Fruit fly (Drosophila melanogaster) whole organism, wandering third instar larva: ENCODE results near the gene CG13065.
A peak's percentile ranks its signal among the peaks of the same experiment; 100 is the strongest.

Experiments
- Abd-B ChIP-seq: fragments of >200 bp; optimal IDR thresholded peaks from 2 replicates; lab custom pipeline; 2017; ENCODE audit warnings: missing biosample characterization, missing genetic modification characterization
- CG9705 ChIP-seq: fragments of 200-800 bp; sonication (Bioruptor generic); optimal IDR thresholded peaks from 2 replicates; lab custom pipeline; 2018; ENCODE audit warnings: missing biosample characterization, mild to moderate bottlenecking, missing genetic modification characterization
- CrebA ChIP-seq: fragments of 200-800 bp; sonication (Bioruptor generic); optimal IDR thresholded peaks from 2 replicates; lab custom pipeline; 2016; ENCODE audit warnings: missing biosample characterization, mild to moderate bottlenecking, missing genetic modification characterization, borderline replicate concordance
- Dfd ChIP-seq: fragments of >200 bp; optimal IDR thresholded peaks from 2 replicates; lab custom pipeline; 2017; ENCODE audit warnings: missing biosample characterization, missing genetic modification characterization
- Dif ChIP-seq: fragments of 200-275, 200-300 bp; sonication (Bioruptor generic); optimal IDR thresholded peaks from 2 replicates; lab custom pipeline; 2018; ENCODE audit warnings: missing biosample characterization, missing genetic modification characterization; ENCODE audit not compliant: partially characterized antibody
- GATAd ChIP-seq: sonication (Bioruptor generic); optimal IDR thresholded peaks from 2 replicates; lab custom pipeline; 2016; ENCODE audit warnings: missing biosample characterization, missing genetic modification characterization
- HLH106 ChIP-seq: fragments of 200-800 bp; optimal IDR thresholded peaks from 3 replicates; lab custom pipeline; 2019; ENCODE audit warnings: missing biosample characterization, mild to moderate bottlenecking, missing genetic modification characterization, moderate library complexity
- Hr83 ChIP-seq: fragments of 200-300 bp; sonication (Bioruptor generic); optimal IDR thresholded peaks from 2 replicates; lab custom pipeline; 2016; ENCODE audit warnings: missing biosample characterization, mild to moderate bottlenecking, missing genetic modification characterization, moderate library complexity; ENCODE audit not compliant: poor library complexity, severe bottlenecking
- Mio ChIP-seq: sonication (Bioruptor generic); optimal IDR thresholded peaks from 2 replicates; lab custom pipeline; 2016; ENCODE audit warnings: missing biosample characterization, missing genetic modification characterization
- Myc ChIP-seq: fragments of >200 bp; optimal IDR thresholded peaks from 2 replicates; lab custom pipeline; 2017
- N ChIP-seq: fragments of >200 bp; optimal IDR thresholded peaks from 2 replicates; lab custom pipeline; 2018; ENCODE audit warnings: missing biosample characterization, missing external identifiers, missing genetic modification characterization
- OdsH ChIP-seq: fragments of 200-800 bp; sonication (Bioruptor generic); optimal IDR thresholded peaks from 2 replicates; lab custom pipeline; 2016; ENCODE audit warnings: missing biosample characterization, mild to moderate bottlenecking, missing genetic modification characterization
- Rel ChIP-seq, 2 experiments: fragments of 200-800 bp; sonication (Bioruptor generic) in 1 of 2; optimal IDR thresholded peaks; 2 replicates in 1 of 2; 3 replicates in 1 of 2; lab custom pipeline; 2016 to 2019; ENCODE audit warnings: mild to moderate bottlenecking in 2 of 2, missing biosample characterization in 2 of 2, missing genetic modification characterization in 2 of 2, moderate library complexity in 1 of 2
- Sp1 ChIP-seq: fragments of 200-800 bp; sonication (Bioruptor generic); optimal IDR thresholded peaks from 3 replicates; lab custom pipeline; 2019; ENCODE audit warnings: missing biosample characterization, mild to moderate bottlenecking, missing genetic modification characterization, moderate library complexity
- br ChIP-seq: fragments of 200-800 bp; sonication (Bioruptor generic); optimal IDR thresholded peaks from 2 replicates; lab custom pipeline; 2016; ENCODE audit warnings: missing biosample characterization, missing genetic modification characterization
- brk ChIP-seq: fragments of 200-800 bp; sonication (Bioruptor generic); optimal IDR thresholded peaks from 2 replicates; lab custom pipeline; 2016; ENCODE audit warnings: missing biosample characterization, mild to moderate bottlenecking, missing genetic modification characterization
- dl ChIP-seq, 2 experiments: fragments of 175-275, 200-275 bp in 1 of 2; fragments of 200-275 bp in 1 of 2; sonication (Bioruptor generic); optimal IDR thresholded peaks; lab custom pipeline; 2018; ENCODE audit warnings: mild to moderate bottlenecking in 2 of 2, missing biosample characterization in 2 of 2, missing genetic modification characterization in 2 of 2, moderate library complexity in 2 of 2; ENCODE audit not compliant: partially characterized antibody in 2 of 2, insufficient read depth in 1 of 2
- dsf ChIP-seq: sonication (Bioruptor generic); optimal IDR thresholded peaks from 2 replicates; lab custom pipeline; 2016; ENCODE audit warnings: missing biosample characterization, missing genetic modification characterization, borderline replicate concordance
- ey ChIP-seq: fragments of 200-800 bp; sonication (Bioruptor generic); optimal IDR thresholded peaks from 2 replicates; lab custom pipeline; 2016; ENCODE audit warnings: missing biosample characterization, missing genetic modification characterization
- foxo ChIP-seq, 2 experiments: fragments of 200-800 bp; sonication (Bioruptor generic); optimal IDR thresholded peaks; 2 replicates in 1 of 2; 3 replicates in 1 of 2; lab custom pipeline; 2016 to 2017; ENCODE audit warnings: missing biosample characterization in 2 of 2, missing genetic modification characterization in 2 of 2
- fru ChIP-seq: fragments of 200-800 bp; sonication (Bioruptor generic); optimal IDR thresholded peaks from 3 replicates; lab custom pipeline; 2016; ENCODE audit warnings: missing biosample characterization, mild to moderate bottlenecking, missing genetic modification characterization
- h ChIP-seq: fragments of 200-800 bp; sonication (Bioruptor generic); optimal IDR thresholded peaks from 3 replicates; lab custom pipeline; 2016; ENCODE audit warnings: missing biosample characterization, mild to moderate bottlenecking, missing genetic modification characterization
- jim ChIP-seq: fragments of 175-275, 200-325 bp; sonication (Bioruptor generic); optimal IDR thresholded peaks from 2 replicates; lab custom pipeline; 2016; ENCODE audit warnings: missing biosample characterization, mild to moderate bottlenecking, missing genetic modification characterization
- lola ChIP-seq: fragments of >200 bp; optimal IDR thresholded peaks from 2 replicates; lab custom pipeline; 2017; ENCODE audit warnings: missing biosample characterization, missing genetic modification characterization
- pan ChIP-seq: fragments of >200 bp; optimal IDR thresholded peaks from 2 replicates; lab custom pipeline; 2017
- psq ChIP-seq: fragments of 200-800 bp; sonication (Bioruptor generic); optimal IDR thresholded peaks from 3 replicates; lab custom pipeline; 2017; ENCODE audit warnings: missing biosample characterization, mild to moderate bottlenecking, missing genetic modification characterization, moderate library complexity
- rgr ChIP-seq: fragments of 200-800 bp; sonication (Bioruptor generic); optimal IDR thresholded peaks from 3 replicates; lab custom pipeline; 2016; ENCODE audit warnings: missing biosample characterization, mild to moderate bottlenecking, missing genetic modification characterization
- sage ChIP-seq: fragments of 200-800 bp; sonication (Bioruptor generic); optimal IDR thresholded peaks from 2 replicates; lab custom pipeline; 2016; ENCODE audit warnings: missing biosample characterization, mild to moderate bottlenecking, missing genetic modification characterization
- sv ChIP-seq: fragments of 200-800 bp; sonication (Bioruptor generic); optimal IDR thresholded peaks from 3 replicates; lab custom pipeline; 2016; ENCODE audit warnings: missing biosample characterization, missing genetic modification characterization
- tai ChIP-seq: sonication (Bioruptor generic); optimal IDR thresholded peaks from 2 replicates; lab custom pipeline; 2016; ENCODE audit warnings: missing biosample characterization, missing genetic modification characterization
- usp ChIP-seq: fragments of >200 bp; optimal IDR thresholded peaks from 2 replicates; lab custom pipeline; 2017; ENCODE audit warnings: missing biosample characterization, missing genetic modification characterization
- woc ChIP-seq: sonication (Bioruptor generic); optimal IDR thresholded peaks from 2 replicates; lab custom pipeline; 2016; ENCODE audit warnings: missing biosample characterization, mild to moderate bottlenecking, missing genetic modification characterization

Gene CG13065

dm6 chr3L:16263043-16263442 lies 14.2 kb upstream of the CG13065 start, which contains the start of gene CG13070:
CG13070 (plus strand) TSS chr3L:16263343.
- TF ChIP-seq br (GFP tag; lab: Kevin White, UChicago), result no peak
- no peak for TF ChIP-seq lola (GFP tag; lab: Kevin White, UChicago)
- no peak for TF ChIP-seq Abd-B (GFP tag; lab: Kevin White, UChicago)
- no peak for TF ChIP-seq foxo (GFP tag; optimal IDR thresholded peaks at IDR 0.05; lab: Kevin White, UChicago)
- no peak for TF ChIP-seq Mio (GFP tag; lab: Kevin White, UChicago)
- TF ChIP-seq ey (GFP tag; lab: Kevin White, UChicago), result no peak

dm6 chr3L:16265000-16265399 lies 12.2 kb upstream of the CG13065 start, which contains the start of the genes CG13051 and CG13069:
CG13051 (minus strand) TSS chr3L:16265100.
CG13069 (plus strand) TSS chr3L:16265385.
- TF ChIP-seq Dif (GFP tag; lab: Kevin White, UChicago), result no peak
- TF ChIP-seq Dfd (GFP tag; lab: Kevin White, UChicago), result no peak
- no peak for TF ChIP-seq sv
- no peak for TF ChIP-seq pan (lab: Kevin White, UChicago)
- TF ChIP-seq N, result no peak
- TF ChIP-seq CG9705 (GFP tag; lab: Kevin White, UChicago), result no peak
- TF ChIP-seq fru (GFP tag; lab: Kevin White, UChicago), result no peak
- no peak for TF ChIP-seq woc (GFP tag; lab: Kevin White, UChicago)
- TF ChIP-seq lola (GFP tag; lab: Kevin White, UChicago), result no peak
- TF ChIP-seq Hr83 (GFP tag; lab: Kevin White, UChicago), result no peak
- no peak for TF ChIP-seq dsf (GFP tag; lab: Kevin White, UChicago)
- no peak for TF ChIP-seq psq (GFP tag; lab: Kevin White, UChicago)
- no peak for TF ChIP-seq rgr (GFP tag; lab: Kevin White, UChicago)
- TF ChIP-seq Mio (GFP tag; lab: Kevin White, UChicago), result no peak

dm6 chr3L:16268106-16268733 lies 9.0 kb upstream of the CG13065 start, which contains the start of gene CG4950:
CG4950 (minus strand) TSS chr3L:16268156.
- TF ChIP-seq foxo (GFP tag; optimal IDR thresholded peaks at IDR 0.05; lab: Kevin White, UChicago), result no peak
- TF ChIP-seq HLH106 (tag; lab: Kevin White, UChicago), result peak; percentile 40

- TF ChIP-seq Mio (GFP tag; lab: Kevin White, UChicago) (no peak), Rel (GFP tag; optimal IDR thresholded peaks at IDR 0.05; lab: Kevin White, UChicago) (no peak), Rel (tag; optimal IDR thresholded peaks at IDR 0.05; lab: Kevin White, UChicago) (no peak), dsf (GFP tag; lab: Kevin White, UChicago) (no peak), psq (GFP tag; lab: Kevin White, UChicago) (no peak), jim (GFP tag; lab: Kevin White, UChicago) (no peak), OdsH (GFP tag; lab: Kevin White, UChicago) (no peak), lola (GFP tag; lab: Kevin White, UChicago) (no peak), fru (GFP tag; lab: Kevin White, UChicago) (no peak), sv (no peak), tai (GFP tag; lab: Kevin White, UChicago) (no peak), usp (GFP tag; lab: Kevin White, UChicago) (no peak), CG9705 (GFP tag; lab: Kevin White, UChicago) (no peak), HLH106 (tag; lab: Kevin White, UChicago) (no peak), sage (no peak), h (no peak), N (no peak), brk (GFP tag; lab: Kevin White, UChicago) (no peak), Dif (GFP tag; lab: Kevin White, UChicago) (no peak)
These were observed 8.1 kb upstream of the CG13065 start, which contains the start of gene CG13068 for dm6 chr3L:16269092-16269491. CG13068 (plus strand) TSS chr3L:16269392.

dm6 chr3L:16270802-16271332 lies 6.4 kb upstream of the CG13065 start, which contains the start of the genes CG34248 and CG13067:
CG34248 (minus strand) TSS chr3L:16270902.
CG13067 (plus strand) TSS chr3L:16271282.
- TF ChIP-seq fru (GFP tag; lab: Kevin White, UChicago), result no peak
- no peak for TF ChIP-seq Sp1 (GFP tag; lab: Kevin White, UChicago)
- no peak for TF ChIP-seq ey (GFP tag; lab: Kevin White, UChicago)
- TF ChIP-seq dl (GFP tag; optimal IDR thresholded peaks at IDR 0.05; lab: Kevin White, UChicago; ENCODE audit: insufficient read depth in 1 of 2, partially characterized antibody in 2 of 2), result no peak
- TF ChIP-seq CrebA (GFP tag; lab: Kevin White, UChicago), result no peak
- no peak for TF ChIP-seq GATAd (GFP tag; lab: Kevin White, UChicago)
- TF ChIP-seq sv, result no peak
- TF ChIP-seq dsf (GFP tag; lab: Kevin White, UChicago), result no peak
- no peak for TF ChIP-seq OdsH (GFP tag; lab: Kevin White, UChicago)
- no peak for TF ChIP-seq jim (GFP tag; lab: Kevin White, UChicago)
- TF ChIP-seq br (GFP tag; lab: Kevin White, UChicago), result no peak
- TF ChIP-seq woc (GFP tag; lab: Kevin White, UChicago), result no peak
- no peak for TF ChIP-seq Myc
